Fruit fly (Drosophila melanogaster) whole organism, embryonic: Measurements from ENCODE around the gene nod.
A peak's percentile ranks its signal among the peaks of the same experiment; 100 is the strongest.

Experiments
- Ada2b ChIP-seq: fragments of 200-800 bp; sonication (Bioruptor generic); IDR thresholded peaks from 2 replicates; pipeline ENCODE4 v1.3.6; 2022; ENCODE audit warnings: missing biosample characterization, missing genetic modification characterization
- CG10366 ChIP-seq: fragments of 200-800 bp; sonication (Bioruptor generic); IDR thresholded peaks from 2 replicates; pipeline ENCODE4 v1.3.6; 2022; ENCODE audit warnings: missing biosample characterization, missing genetic modification characterization
- CG10654 ChIP-seq: fragments of 200-800 bp; sonication (Bioruptor generic); optimal IDR thresholded peaks from 2 replicates; lab custom pipeline; 2016; ENCODE audit warnings: missing biosample characterization, missing genetic modification characterization
- CG11560 ChIP-seq: fragments of 200-800 bp; sonication (Bioruptor generic); IDR thresholded peaks from 3 replicates; pipeline ENCODE4 v1.3.6; 2022; ENCODE audit warnings: missing biosample characterization, missing genetic modification characterization
- CG14050 ChIP-seq: fragments of 200-800 bp; sonication (Bioruptor generic); IDR thresholded peaks from 3 replicates; pipeline ENCODE4 v1.3.6; 2022; ENCODE audit warnings: missing biosample characterization, missing genetic modification characterization
- CG14860 ChIP-seq: fragments of 200-800 bp; sonication (Bioruptor generic); IDR thresholded peaks from 3 replicates; pipeline ENCODE4 v1.3.6; 2022; ENCODE audit warnings: missing biosample characterization, missing genetic modification characterization; ENCODE audit not compliant: partially characterized antibody
- CG14965 ChIP-seq: fragments of 200-800 bp; sonication (Bioruptor generic); optimal IDR thresholded peaks from 2 replicates; lab custom pipeline; 2016; ENCODE audit warnings: missing biosample characterization, missing genetic modification characterization, borderline replicate concordance
- CG15479 ChIP-seq: fragments of 200-800 bp; sonication (Bioruptor generic); optimal IDR thresholded peaks from 3 replicates; lab custom pipeline; 2019; ENCODE audit warnings: missing biosample characterization, mild to moderate bottlenecking, missing genetic modification characterization, moderate library complexity
- CG17186 ChIP-seq: fragments of 200-800 bp; sonication (Bioruptor generic); optimal IDR thresholded peaks from 3 replicates; lab custom pipeline; 2017; ENCODE audit warnings: missing biosample characterization, missing genetic modification reagents, missing genetic modification characterization
- CG17361 ChIP-seq: fragments of 200-800 bp; sonication (Bioruptor generic); IDR thresholded peaks from 3 replicates; pipeline ENCODE4 v1.3.6; 2022; ENCODE audit warnings: missing biosample characterization, missing genetic modification characterization
- CG18011 ChIP-seq: fragments of 200-800 bp; sonication (Bioruptor generic); optimal IDR thresholded peaks from 2 replicates; lab custom pipeline; 2017; ENCODE audit warnings: missing biosample characterization, missing genetic modification characterization, mild to moderate bottlenecking, moderate library complexity, missing genotype
- CG18619 ChIP-seq: fragments of 200-800 bp; sonication (Bioruptor generic); optimal IDR thresholded peaks from 3 replicates; lab custom pipeline; 2017; ENCODE audit warnings: missing biosample characterization, mild to moderate bottlenecking, missing genetic modification characterization
- CG2202 ChIP-seq: fragments of 200-800 bp; sonication (Bioruptor generic); optimal IDR thresholded peaks from 2 replicates; lab custom pipeline; 2018; ENCODE audit warnings: missing biosample characterization, mild to moderate bottlenecking, missing genetic modification characterization
- CG31365 ChIP-seq: fragments of 200-800 bp; sonication (Bioruptor generic); optimal IDR thresholded peaks from 2 replicates; lab custom pipeline; 2018; ENCODE audit warnings: missing biosample characterization, mild to moderate bottlenecking, missing genetic modification characterization
- CG4404 ChIP-seq: fragments of 200-800 bp; sonication (Bioruptor generic); IDR thresholded peaks from 2 replicates; pipeline ENCODE4 v1.3.6; 2022; ENCODE audit warnings: missing biosample characterization, missing genetic modification characterization
- CG4730 ChIP-seq: fragments of 200-800 bp; sonication (Bioruptor generic); IDR thresholded peaks from 2 replicates; pipeline ENCODE4 v1.3.6; 2022; ENCODE audit warnings: missing biosample characterization, missing genetic modification characterization
- CG6683 ChIP-seq: fragments of 200-800 bp; sonication (Bioruptor generic); optimal IDR thresholded peaks from 2 replicates; lab custom pipeline; 2017; ENCODE audit warnings: missing biosample characterization, mild to moderate bottlenecking, missing genetic modification characterization, missing genetic modification reagents
- CG9727 ChIP-seq: fragments of 200-800 bp; sonication (Bioruptor generic); optimal IDR thresholded peaks from 3 replicates; lab custom pipeline; 2017; ENCODE audit warnings: missing biosample characterization, mild to moderate bottlenecking, missing genetic modification characterization
- D19B ChIP-seq: fragments of 200-800 bp; sonication (Bioruptor generic); optimal IDR thresholded peaks from 2 replicates; lab custom pipeline; 2017; ENCODE audit warnings: missing biosample characterization, mild to moderate bottlenecking, missing genetic modification characterization
- Dp ChIP-seq: fragments of 200-800 bp; sonication (Bioruptor generic); optimal IDR thresholded peaks from 2 replicates; lab custom pipeline; 2018; ENCODE audit warnings: missing biosample characterization, mild to moderate bottlenecking, missing genetic modification characterization, moderate library complexity
- Gsc ChIP-seq: fragments of 200-800 bp; sonication (Bioruptor generic); IDR thresholded peaks from 2 replicates; pipeline ENCODE4 v1.3.6; 2022; ENCODE audit warnings: missing biosample characterization, missing genetic modification characterization
- Jarid2 ChIP-seq: fragments of 200-800 bp; sonication (Bioruptor generic); optimal IDR thresholded peaks from 3 replicates; lab custom pipeline; 2017; ENCODE audit warnings: mild to moderate bottlenecking, missing biosample characterization, missing genetic modification reagents, missing genetic modification characterization
- Lhr ChIP-seq: fragments of 200-800 bp; sonication (Bioruptor generic); optimal IDR thresholded peaks from 3 replicates; lab custom pipeline; 2017; ENCODE audit warnings: mild to moderate bottlenecking, missing biosample characterization, missing genetic modification reagents, missing genetic modification characterization
- MESR4 ChIP-seq: fragments of 200-800 bp; sonication (Bioruptor generic); optimal IDR thresholded peaks from 2 replicates; lab custom pipeline; 2018; ENCODE audit warnings: missing biosample characterization, mild to moderate bottlenecking, missing genetic modification characterization, moderate library complexity
- Meics ChIP-seq: fragments of 200-800 bp; sonication (Bioruptor generic); optimal IDR thresholded peaks from 2 replicates; lab custom pipeline; 2017; ENCODE audit warnings: missing biosample characterization, mild to moderate bottlenecking, missing genetic modification characterization
- Mes4 ChIP-seq: fragments of 200-800 bp; sonication (Bioruptor generic); optimal IDR thresholded peaks from 2 replicates; lab custom pipeline; 2016; ENCODE audit warnings: missing biosample characterization, missing genetic modification characterization
- NK7.1 ChIP-seq: fragments of 200-800 bp; sonication (Bioruptor generic); optimal IDR thresholded peaks from 3 replicates; lab custom pipeline; 2016; ENCODE audit warnings: missing biosample characterization, missing genetic modification characterization
- Sry-δ ChIP-seq: fragments of 200-800 bp; sonication (Bioruptor generic); optimal IDR thresholded peaks from 2 replicates; lab custom pipeline; 2016; ENCODE audit warnings: missing biosample characterization, missing genetic modification characterization
- Vsx1 ChIP-seq: fragments of 200-800 bp; sonication (Bioruptor generic); optimal IDR thresholded peaks from 2 replicates; lab custom pipeline; 2017; ENCODE audit warnings: missing biosample characterization, mild to moderate bottlenecking, missing genetic modification characterization, missing genetic modification reagents
- Xbp1 ChIP-seq: fragments of 200-800 bp; sonication (Bioruptor generic); optimal IDR thresholded peaks from 3 replicates; lab custom pipeline; 2016; ENCODE audit warnings: missing biosample characterization, mild to moderate bottlenecking, missing genetic modification characterization
- bigmax ChIP-seq: fragments of 200-800 bp; sonication (Bioruptor generic); optimal IDR thresholded peaks from 2 replicates; lab custom pipeline; 2018; ENCODE audit warnings: missing biosample characterization, mild to moderate bottlenecking, missing genetic modification characterization
- dimm ChIP-seq: fragments of 200-800 bp; sonication (Bioruptor generic); IDR thresholded peaks from 2 replicates; pipeline ENCODE4 v1.3.6; 2022; ENCODE audit warnings: missing biosample characterization, missing genetic modification characterization
- dmrt11E ChIP-seq: fragments of 200-800 bp; sonication (Bioruptor generic); optimal IDR thresholded peaks from 3 replicates; lab custom pipeline; 2018; ENCODE audit warnings: missing biosample characterization, mild to moderate bottlenecking, missing genetic modification characterization, moderate library complexity
- dpn ChIP-seq, 2 experiments: fragments of 200-800 bp; sonication (Bioruptor generic); optimal IDR thresholded peaks; 3 replicates each; lab custom pipeline; 2016; ENCODE audit warnings: missing biosample characterization in 2 of 2, missing genetic modification characterization in 2 of 2
- eyg ChIP-seq: fragments of 200-800 bp; sonication (Bioruptor generic); optimal IDR thresholded peaks from 3 replicates; lab custom pipeline; 2016; ENCODE audit warnings: missing biosample characterization, missing genetic modification characterization
- gcm2 ChIP-seq: fragments of 200-800 bp; sonication (Bioruptor generic); optimal IDR thresholded peaks from 2 replicates; lab custom pipeline; 2016; ENCODE audit warnings: missing biosample characterization, missing genetic modification characterization
- hbn ChIP-seq: fragments of 200-800 bp; sonication (Bioruptor generic); IDR thresholded peaks from 2 replicates; pipeline ENCODE4 v1.3.6; 2022; ENCODE audit warnings: missing biosample characterization, missing genetic modification characterization; ENCODE audit not compliant: partially characterized antibody
- hkb ChIP-seq, 2 experiments: fragments of 200-800 bp in 1 of 2; fragments of >200 bp in 1 of 2; sonication (Bioruptor generic) in 1 of 2; IDR thresholded peaks in 1 of 2; optimal IDR thresholded peaks in 1 of 2; 2 replicates each; pipeline versions ENCODE4 v1.3.6 to Lab custom; 2017 to 2022; ENCODE audit warnings: missing biosample characterization in 1 of 2, missing genetic modification characterization in 1 of 2
- kay ChIP-seq: fragments of 200-800 bp; sonication (Bioruptor generic); optimal IDR thresholded peaks from 2 replicates; lab custom pipeline; 2016; ENCODE audit warnings: missing biosample characterization, missing genetic modification characterization
- knrl ChIP-seq: fragments of 200-800 bp; sonication (Bioruptor generic); IDR thresholded peaks from 3 replicates; pipeline ENCODE4 v1.3.6; 2022; ENCODE audit warnings: missing biosample characterization, missing genetic modification characterization; ENCODE audit not compliant: partially characterized antibody
- onecut ChIP-seq: fragments of 200-800 bp; sonication (Bioruptor generic); IDR thresholded peaks from 2 replicates; pipeline ENCODE4 v1.3.6; 2022; ENCODE audit warnings: missing biosample characterization, missing genetic modification characterization
- pita ChIP-seq: fragments of 200-800 bp; sonication (Bioruptor generic); optimal IDR thresholded peaks from 2 replicates; lab custom pipeline; 2017; ENCODE audit warnings: missing biosample characterization, mild to moderate bottlenecking, missing genetic modification characterization
- row ChIP-seq: fragments of 200-800 bp; sonication (Bioruptor generic); IDR thresholded peaks from 3 replicates; pipeline ENCODE4 v1.3.6; 2022; ENCODE audit warnings: missing biosample characterization, missing genetic modification characterization
- slbo ChIP-seq: fragments of 200-800 bp; sonication (Bioruptor generic); IDR thresholded peaks from 2 replicates; pipeline ENCODE4 v1.3.6; 2022; ENCODE audit warnings: missing biosample characterization, missing genetic modification characterization
- tna ChIP-seq: fragments of 200-800 bp; sonication (Bioruptor generic); IDR thresholded peaks from 2 replicates; pipeline ENCODE4 v1.3.6; 2022; ENCODE audit warnings: missing biosample characterization, missing genetic modification characterization; ENCODE audit not compliant: partially characterized antibody
- vnd ChIP-seq: fragments of 200-800 bp; sonication (Bioruptor generic); IDR thresholded peaks from 3 replicates; pipeline ENCODE4 v1.3.6; 2022; ENCODE audit warnings: missing biosample characterization, missing genetic modification characterization; ENCODE audit not compliant: partially characterized antibody
- zfh2 ChIP-seq: fragments of 200-800 bp; sonication (Bioruptor generic); optimal IDR thresholded peaks from 2 replicates; lab custom pipeline; 2016; ENCODE audit warnings: missing biosample characterization, missing genetic modification characterization

Gene nod

dm6 chrX:11559728-11560724 is 20.5 kb upstream of the nod start (continued):
- peak; percentile 68 for TF ChIP-seq slbo (GFP tag; lab: Robert Waterston, UW)
- peak; percentile 87 for TF ChIP-seq CG9727 (GFP tag; lab: Kevin White, UChicago)
- peak; percentile 91 for TF ChIP-seq Meics
- TF ChIP-seq tna (GFP tag; lab: Robert Waterston, UW), result no peak
- TF ChIP-seq kay (GFP tag; lab: Kevin White, UChicago), result peak; percentile 80
- TF ChIP-seq CG18011 (GFP tag; lab: Kevin White, UChicago), result peak; percentile 57
- TF ChIP-seq CG11560, result 0 out of 3 replicates have a peak, but pooled peaks have one; percentile 29
- TF ChIP-seq eyg (GFP tag; lab: Kevin White, UChicago), result no peak
- peak; percentile 23 for TF ChIP-seq dmrt11E (tag; lab: Kevin White, UChicago)
- TF ChIP-seq Lhr (GFP tag; lab: Kevin White, UChicago), result peak; percentile 37
- peak; percentile 32 for TF ChIP-seq onecut (GFP tag; lab: Robert Waterston, UW)
- TF ChIP-seq dpn (GFP tag; optimal IDR thresholded peaks at IDR 0.05; lab: Kevin White, UChicago), result peak; percentile 47 to 83
- TF ChIP-seq CG2202 (tag; lab: Kevin White, UChicago), result peak; percentile 25
- TF ChIP-seq Mes4 (GFP tag; lab: Kevin White, UChicago), result no peak
- no peak for TF ChIP-seq knrl (GFP tag; lab: Robert Waterston, UW)
- no peak for TF ChIP-seq CG17186 (GFP tag; lab: Kevin White, UChicago)
- peak; percentile 62 for TF ChIP-seq D19B
- peak; percentile 33 for TF ChIP-seq CG31365 (tag; lab: Kevin White, UChicago)
- TF ChIP-seq CG6683 (GFP tag; lab: Kevin White, UChicago), result peak; percentile 80
- TF ChIP-seq CG15479 (GFP tag; lab: Kevin White, UChicago), result no peak
- no peak for TF ChIP-seq pita (GFP tag; lab: Kevin White, UChicago)
- no peak for TF ChIP-seq hbn (GFP tag; lab: Robert Waterston, UW)
- TF ChIP-seq CG14050, result peak; percentile 48; the same call in 2 of the 3 replicates
- peak; percentile 94 for TF ChIP-seq CG17361 (GFP tag; lab: Robert Waterston, UW)
- TF ChIP-seq Ada2b (GFP tag; lab: Robert Waterston, UW), result peak; percentile 64
- peak; percentile 48 for TF ChIP-seq zfh2 (GFP tag; lab: Kevin White, UChicago)
- TF ChIP-seq Dp (GFP tag; lab: Kevin White, UChicago), result no peak
- peak; percentile 59 for TF ChIP-seq CG10366
- peak; percentile 58 for TF ChIP-seq Jarid2 (GFP tag; lab: Kevin White, UChicago)
- 0 out of 2 replicates have a peak, but pooled peaks have one; percentile 17 for TF ChIP-seq CG4404 (GFP tag; lab: Robert Waterston, UW)
- peak; percentile 77 for TF ChIP-seq Xbp1 (GFP tag; lab: Kevin White, UChicago)
- TF ChIP-seq CG10654 (GFP tag; lab: Kevin White, UChicago), result peak; percentile 66
- no peak for TF ChIP-seq CG14860
- TF ChIP-seq gcm2 (GFP tag; lab: Kevin White, UChicago), result no peak
- TF ChIP-seq hkb (optimal IDR thresholded peaks at IDR 0.05; lab: Kevin White, UChicago), result no peak
- TF ChIP-seq hkb (GFP tag; IDR thresholded peaks at IDR 0.05; lab: Robert Waterston, UW), result peak; percentile 55
- peak; percentile 78 for TF ChIP-seq row (GFP tag; lab: Robert Waterston, UW)
- TF ChIP-seq CG14965 (GFP tag; lab: Kevin White, UChicago), result no peak
- TF ChIP-seq vnd (GFP tag; lab: Robert Waterston, UW), result no peak
- no peak for TF ChIP-seq bigmax (GFP tag; lab: Kevin White, UChicago)
- TF ChIP-seq Sry-δ (GFP tag; lab: Kevin White, UChicago), result peak; percentile 0
- TF ChIP-seq CG4730 (GFP tag; lab: Robert Waterston, UW), result peak; percentile 39; the same call in 1 of the 2 replicates
- no peak for TF ChIP-seq Gsc (GFP tag; lab: Robert Waterston, UW)
- TF ChIP-seq Vsx1 (GFP tag; lab: Kevin White, UChicago), result no peak
- no peak for TF ChIP-seq NK7.1
- no peak for TF ChIP-seq dimm (GFP tag; lab: Robert Waterston, UW)
- no peak for TF ChIP-seq MESR4
- peak; percentile 87 for TF ChIP-seq CG18619 (GFP tag; lab: Kevin White, UChicago)
